Worm (Caenorhabditis elegans): ENCODE measurements around the gene hst-6.

Gene hst-6

ce11 chrX:5275209-5275608 is at the start of gene hst-6:
hst-6 (plus strand) TSS chrX:5275561.
- TF ChIP-seq F13C5.2 (tag; optimal IDR thresholded peaks at IDR 0.05) = peak; percentile 85
- TF ChIP-seq sea-1 (GFP tag; conservative IDR thresholded peaks at IDR 0.05) = 0 out of 2 replicates have a peak, but pooled peaks have one; percentile 50
- peak; percentile 75 for TF ChIP-seq hmg-4 (GFP tag; optimal IDR thresholded peaks at IDR 0.05)
- TF ChIP-seq tra-4 (tag; optimal IDR thresholded peaks at IDR 0.05) = no peak
- TF ChIP-seq hmbx-1 (tag; optimal IDR thresholded peaks at IDR 0.05) = no peak
- TF ChIP-seq tbx-37 (GFP tag; conservative IDR thresholded peaks at IDR 0.05) = 0 out of 2 replicates have a peak, but pooled peaks have one; percentile 39
- TF ChIP-seq pes-1 (GFP tag; IDR thresholded peaks at IDR 0.05) = no peak
- peak; percentile 41; the same call in 1 of the 2 replicates for TF ChIP-seq flt-1 (GFP tag; IDR thresholded peaks at IDR 0.05)

- no peak for TF ChIP-seq aly-1 (tag; optimal IDR thresholded peaks at IDR 0.05)
- no peak for TF ChIP-seq ama-1 (optimal IDR thresholded peaks at IDR 0.05)
- TF ChIP-seq sea-1 (GFP tag; conservative IDR thresholded peaks at IDR 0.05) = no peak
- TF ChIP-seq scrt-1 (GFP tag; IDR thresholded peaks at IDR 0.05) = no peak
Measured at ce11 chrX:5226265-5226664, 49.1 kb upstream of the hst-6 start, which contains the start of gene H28G03.3. H28G03.3 (minus strand) TSS chrX:5226365.

ce11 chrX:5238246-5238645 is 37.1 kb upstream of the hst-6 start:
- no peak for TF ChIP-seq F13C5.2 (tag; optimal IDR thresholded peaks at IDR 0.05)
- TF ChIP-seq scrt-1 (GFP tag; IDR thresholded peaks at IDR 0.05) = no peak
- no peak for TF ChIP-seq pes-1 (GFP tag; IDR thresholded peaks at IDR 0.05)
- no peak for TF ChIP-seq ceh-13 (GFP tag; optimal IDR thresholded peaks at IDR 0.05)
- TF ChIP-seq tbx-11 (GFP tag; IDR thresholded peaks at IDR 0.05) = no peak
- no peak for TF ChIP-seq tra-4 (tag; optimal IDR thresholded peaks at IDR 0.05)
- no peak for TF ChIP-seq hnd-1 (tag; optimal IDR thresholded peaks at IDR 0.05)
- TF ChIP-seq B0310.2 (tag; optimal IDR thresholded peaks at IDR 0.05) = no peak
- TF ChIP-seq hmg-4 (GFP tag; optimal IDR thresholded peaks at IDR 0.05) = no peak

- TF ChIP-seq tbx-11 (GFP tag; IDR thresholded peaks at IDR 0.05) (no peak), flt-1 (GFP tag; IDR thresholded peaks at IDR 0.05) (no peak), B0310.2 (tag; optimal IDR thresholded peaks at IDR 0.05) (no peak), ceh-36 (tag; optimal IDR thresholded peaks at IDR 0.05) (no peak), tbx-37 (GFP tag; conservative IDR thresholded peaks at IDR 0.05) (no peak), aly-1 (tag; optimal IDR thresholded peaks at IDR 0.05) (no peak), F13C5.2 (tag; optimal IDR thresholded peaks at IDR 0.05) (no peak), tra-4 (tag; optimal IDR thresholded peaks at IDR 0.05) (no peak), hmbx-1 (tag; optimal IDR thresholded peaks at IDR 0.05) (no peak), ama-1 (optimal IDR thresholded peaks at IDR 0.05) (no peak), sea-1 (GFP tag; conservative IDR thresholded peaks at IDR 0.05) (no peak), pes-1 (GFP tag; IDR thresholded peaks at IDR 0.05) (no peak), scrt-1 (GFP tag; IDR thresholded peaks at IDR 0.05) (no peak), hmg-4 (GFP tag; optimal IDR thresholded peaks at IDR 0.05) (no peak), hnd-1 (tag; optimal IDR thresholded peaks at IDR 0.05) (no peak), ceh-13 (GFP tag; optimal IDR thresholded peaks at IDR 0.05) (no peak), ets-7 (tag; optimal IDR thresholded peaks at IDR 0.05) (no peak)
Measured at ce11 chrX:5243382-5243979, 31.9 kb upstream of the hst-6 start, which contains the start of gene mtm-5. mtm-5 (minus strand) TSS chrX:5243408.

- TF ChIP-seq pes-1 (GFP tag; IDR thresholded peaks at IDR 0.05) (no peak), ama-1 (optimal IDR thresholded peaks at IDR 0.05) (no peak), tbx-37 (GFP tag; conservative IDR thresholded peaks at IDR 0.05) (no peak), aly-1 (tag; optimal IDR thresholded peaks at IDR 0.05) (no peak), ceh-13 (GFP tag; optimal IDR thresholded peaks at IDR 0.05) (no peak), ets-7 (tag; optimal IDR thresholded peaks at IDR 0.05) (no peak), ceh-36 (tag; optimal IDR thresholded peaks at IDR 0.05) (no peak), B0310.2 (tag; optimal IDR thresholded peaks at IDR 0.05) (peak; percentile 29), F13C5.2 (tag; optimal IDR thresholded peaks at IDR 0.05) (no peak), tra-4 (tag; optimal IDR thresholded peaks at IDR 0.05) (no peak), sea-1 (GFP tag; conservative IDR thresholded peaks at IDR 0.05) (0 out of 2 replicates have a peak, but pooled peaks have one; percentile 8), scrt-1 (GFP tag; IDR thresholded peaks at IDR 0.05) (no peak), tbx-11 (GFP tag; IDR thresholded peaks at IDR 0.05) (no peak), hnd-1 (tag; optimal IDR thresholded peaks at IDR 0.05) (no peak), hmg-4 (GFP tag; optimal IDR thresholded peaks at IDR 0.05) (no peak), flt-1 (GFP tag; IDR thresholded peaks at IDR 0.05) (peak; percentile 45; the same call in 1 of the 2 replicates), hmbx-1 (tag; optimal IDR thresholded peaks at IDR 0.05) (no peak)
Measured at ce11 chrX:5244041-5244440, 31.3 kb upstream of the hst-6 start, which contains the start of gene Y34B4A.7. Y34B4A.7 (plus strand) TSS chrX:5244337.

ce11 chrX:5248754-5249153 is 26.6 kb upstream of the hst-6 start:
- TF ChIP-seq tbx-37 (GFP tag; conservative IDR thresholded peaks at IDR 0.05) = no peak
- TF ChIP-seq ceh-36 (tag; optimal IDR thresholded peaks at IDR 0.05) = no peak
- TF ChIP-seq hmg-4 (GFP tag; optimal IDR thresholded peaks at IDR 0.05) = no peak
- TF ChIP-seq sea-1 (GFP tag; conservative IDR thresholded peaks at IDR 0.05) = no peak

ce11 chrX:5249603-5250002 is 25.8 kb upstream of the hst-6 start, which contains the start of gene Y34B4A.10:
Y34B4A.10 (plus strand) TSS chrX:5249903.
- TF ChIP-seq aly-1 (tag; optimal IDR thresholded peaks at IDR 0.05) (no peak), hmbx-1 (tag; optimal IDR thresholded peaks at IDR 0.05) (no peak), pes-1 (GFP tag; IDR thresholded peaks at IDR 0.05) (no peak), hnd-1 (tag; optimal IDR thresholded peaks at IDR 0.05) (no peak), tra-4 (tag; optimal IDR thresholded peaks at IDR 0.05) (no peak), tbx-37 (GFP tag; conservative IDR thresholded peaks at IDR 0.05) (no peak)

ce11 chrX:5252798-5253197 is 22.6 kb upstream of the hst-6 start, which contains the start of gene nspg-14:
nspg-14 (plus strand) TSS chrX:5253047.
- TF ChIP-seq hnd-1 (tag; optimal IDR thresholded peaks at IDR 0.05) (no peak), flt-1 (GFP tag; IDR thresholded peaks at IDR 0.05) (no peak), ama-1 (optimal IDR thresholded peaks at IDR 0.05) (no peak), ets-7 (tag; optimal IDR thresholded peaks at IDR 0.05) (no peak), hmg-4 (GFP tag; optimal IDR thresholded peaks at IDR 0.05) (no peak), ceh-13 (GFP tag; optimal IDR thresholded peaks at IDR 0.05) (no peak), ceh-36 (tag; optimal IDR thresholded peaks at IDR 0.05) (no peak), F13C5.2 (tag; optimal IDR thresholded peaks at IDR 0.05) (no peak), pes-1 (GFP tag; IDR thresholded peaks at IDR 0.05) (no peak), tbx-37 (GFP tag; conservative IDR thresholded peaks at IDR 0.05) (no peak), scrt-1 (GFP tag; IDR thresholded peaks at IDR 0.05) (no peak), tbx-11 (GFP tag; IDR thresholded peaks at IDR 0.05) (no peak), aly-1 (tag; optimal IDR thresholded peaks at IDR 0.05) (no peak), tra-4 (tag; optimal IDR thresholded peaks at IDR 0.05) (no peak), hmbx-1 (tag; optimal IDR thresholded peaks at IDR 0.05) (no peak), sea-1 (GFP tag; conservative IDR thresholded peaks at IDR 0.05) (no peak), B0310.2 (tag; optimal IDR thresholded peaks at IDR 0.05) (no peak)

All from whole organism, early embryonic.